Fruit fly (Drosophila melanogaster): ENCODE results near the gene Xport-A.

Gene Xport-A

dm6 chr3R:19915312-19915711, at the start of gene Xport-A, which contains the start of gene Xport-B:
Gene Xport-A, minus strand, starts transcription at chr3R:19915412.
Gene Xport-B, minus strand, starts transcription at chr3R:19915412.
- TF ChIP-seq CG12605 (GFP tag; IDR thresholded peaks at IDR 0.05), result no peak

- no peak for TF ChIP-seq fd96Ca (GFP tag; IDR thresholded peaks at IDR 0.05)
- no peak for TF ChIP-seq Pif1A (GFP tag; optimal IDR thresholded peaks at IDR 0.05)
- TF ChIP-seq Pif1B (GFP tag; optimal IDR thresholded peaks at IDR 0.05), result no peak
- TF ChIP-seq CG32121 (GFP tag; IDR thresholded peaks at IDR 0.05), result no peak
- no peak for TF ChIP-seq Ets98B (GFP tag; IDR thresholded peaks at IDR 0.05)
- no peak for TF ChIP-seq CG9948 (tag; optimal IDR thresholded peaks at IDR 0.05)
- no peak for TF ChIP-seq CG15710 (tag; optimal IDR thresholded peaks at IDR 0.05)
- no peak for TF ChIP-seq CG17806 (tag; optimal IDR thresholded peaks at IDR 0.05)
- no peak for TF ChIP-seq EcR (GFP tag; optimal IDR thresholded peaks at IDR 0.05)
Observed at dm6 chr3R:19948143-19948542, 32.9 kb upstream of the Xport-A start, which contains the start of gene CG4783. Gene CG4783, plus strand, starts transcription at chr3R:19948443.

DNA sequence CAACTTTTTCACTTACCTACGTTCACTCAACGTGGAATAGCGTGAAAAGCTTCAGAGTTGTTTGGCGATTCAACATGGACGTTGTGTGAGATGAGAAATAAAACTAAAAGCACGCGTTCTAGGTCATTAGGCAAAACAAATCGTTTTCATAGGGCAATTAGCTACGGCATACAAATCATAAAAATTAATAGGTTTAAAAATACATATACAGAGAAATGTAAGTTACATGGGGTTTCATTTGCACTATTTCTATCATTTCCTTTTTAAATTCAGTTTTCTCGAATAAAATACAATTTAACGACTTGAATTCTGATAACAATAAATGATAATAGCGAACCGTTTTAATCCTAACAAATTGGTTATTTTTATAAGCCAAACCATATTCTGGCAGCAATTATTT, 27.1 kb upstream of the Xport-A start, which contains the start of gene CG46042:
Gene CG46042, minus strand, starts transcription at position 101 of the 400 bp plus-strand sequence.
- TF ChIP-seq CG14655 (GFP tag; optimal IDR thresholded peaks at IDR 0.05) (no peak), EcR (GFP tag; optimal IDR thresholded peaks at IDR 0.05) (no peak), rn (GFP tag; IDR thresholded peaks at IDR 0.05) (no peak), CG9948 (tag; optimal IDR thresholded peaks at IDR 0.05) (no peak), Pif1B (GFP tag; optimal IDR thresholded peaks at IDR 0.05) (no peak), CG8301 (tag; optimal IDR thresholded peaks at IDR 0.05) (no peak), CG10348 (GFP tag; IDR thresholded peaks at IDR 0.05) (no peak), D1 (tag; optimal IDR thresholded peaks at IDR 0.05) (no peak), CG15710 (tag; optimal IDR thresholded peaks at IDR 0.05) (no peak), Pif1A (GFP tag; optimal IDR thresholded peaks at IDR 0.05) (no peak), CG32121 (GFP tag; IDR thresholded peaks at IDR 0.05) (no peak), fd96Ca (GFP tag; IDR thresholded peaks at IDR 0.05) (no peak), CG34367 (tag; optimal IDR thresholded peaks at IDR 0.05) (no peak), CG13204 (GFP tag; optimal IDR thresholded peaks at IDR 0.05) (no peak), Snoo (tag; optimal IDR thresholded peaks at IDR 0.05) (no peak)

DNA sequence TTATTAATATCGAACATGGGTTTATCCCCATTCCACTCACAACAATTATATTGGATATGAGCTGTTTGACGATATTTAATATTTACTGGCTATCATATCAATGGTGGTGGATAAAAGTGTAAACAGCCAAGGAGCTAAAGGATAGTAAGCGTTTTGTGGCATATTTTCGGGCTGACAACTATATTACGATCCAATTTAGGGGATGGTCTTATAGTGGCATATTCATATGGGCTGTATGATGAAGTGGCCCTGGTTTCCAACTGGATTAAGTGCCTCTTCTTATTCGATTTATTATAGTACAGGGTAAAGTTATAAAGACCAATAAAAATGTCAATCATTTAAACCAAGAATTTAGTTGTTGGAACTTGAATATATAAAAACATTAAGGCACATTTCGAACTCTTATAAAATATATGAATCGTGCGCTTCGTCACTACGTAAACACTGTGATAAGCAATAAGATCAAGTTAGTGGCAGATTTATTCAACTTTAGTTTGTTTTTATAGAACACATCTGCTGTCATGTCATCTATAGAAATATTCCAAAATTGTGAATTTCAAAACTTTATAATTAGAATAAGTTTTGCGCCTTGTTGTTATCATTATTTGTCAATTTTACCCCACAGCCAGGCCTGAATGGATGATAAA, 23.9 kb upstream of the Xport-A start:
- TF ChIP-seq Snoo (tag; optimal IDR thresholded peaks at IDR 0.05), result no peak
- TF ChIP-seq CG9948 (tag; optimal IDR thresholded peaks at IDR 0.05), result no peak
- TF ChIP-seq CG8301 (tag; optimal IDR thresholded peaks at IDR 0.05), result no peak
- TF ChIP-seq CG34367 (tag; optimal IDR thresholded peaks at IDR 0.05), result no peak
- no peak for TF ChIP-seq CG32121 (GFP tag; IDR thresholded peaks at IDR 0.05)
- TF ChIP-seq CG13204 (GFP tag; optimal IDR thresholded peaks at IDR 0.05), result no peak
- TF ChIP-seq fd96Ca (GFP tag; IDR thresholded peaks at IDR 0.05), result no peak
- TF ChIP-seq gl (tag; optimal IDR thresholded peaks at IDR 0.05), result no peak
- TF ChIP-seq CG14655 (GFP tag; optimal IDR thresholded peaks at IDR 0.05), result no peak
- TF ChIP-seq Pif1A (GFP tag; optimal IDR thresholded peaks at IDR 0.05), result no peak

- no peak for TF ChIP-seq CG8301 (tag; optimal IDR thresholded peaks at IDR 0.05)
- TF ChIP-seq CG13204 (GFP tag; optimal IDR thresholded peaks at IDR 0.05), result no peak
- TF ChIP-seq CG9948 (tag; optimal IDR thresholded peaks at IDR 0.05), result no peak
- TF ChIP-seq CG17806 (tag; optimal IDR thresholded peaks at IDR 0.05), result no peak
- no peak for TF ChIP-seq CG12605 (GFP tag; IDR thresholded peaks at IDR 0.05)
- TF ChIP-seq CG32121 (GFP tag; IDR thresholded peaks at IDR 0.05), result no peak
- no peak for TF ChIP-seq Pif1B (GFP tag; optimal IDR thresholded peaks at IDR 0.05)
- TF ChIP-seq fd96Ca (GFP tag; IDR thresholded peaks at IDR 0.05), result no peak
- TF ChIP-seq CG14655 (GFP tag; optimal IDR thresholded peaks at IDR 0.05), result no peak
- no peak for TF ChIP-seq CG34367 (tag; optimal IDR thresholded peaks at IDR 0.05)
- TF ChIP-seq CG8159 (tag; optimal IDR thresholded peaks at IDR 0.05), result no peak
- TF ChIP-seq Ets98B (GFP tag; IDR thresholded peaks at IDR 0.05), result no peak
- TF ChIP-seq gl (tag; optimal IDR thresholded peaks at IDR 0.05), result no peak
- TF ChIP-seq rn (GFP tag; IDR thresholded peaks at IDR 0.05), result no peak
- TF ChIP-seq D1 (tag; optimal IDR thresholded peaks at IDR 0.05), result no peak
- TF ChIP-seq EcR (GFP tag; optimal IDR thresholded peaks at IDR 0.05), result no peak
- no peak for TF ChIP-seq Pif1A (GFP tag; optimal IDR thresholded peaks at IDR 0.05)
- no peak for TF ChIP-seq Snoo (tag; optimal IDR thresholded peaks at IDR 0.05)
Observed at dm6 chr3R:19935777-19936125, 20.5 kb upstream of the Xport-A start.

- TF ChIP-seq D1 (tag; optimal IDR thresholded peaks at IDR 0.05) (no peak), CG32121 (GFP tag; IDR thresholded peaks at IDR 0.05) (no peak)
Observed at dm6 chr3R:19934840-19935776, 19.9 kb upstream of the Xport-A start, which contains the start of gene mira. Gene mira, minus strand, starts transcription at chr3R:19935120.

- no peak for TF ChIP-seq CG17806 (tag; optimal IDR thresholded peaks at IDR 0.05)
- no peak for TF ChIP-seq CG13204 (GFP tag; optimal IDR thresholded peaks at IDR 0.05)
- TF ChIP-seq gl (tag; optimal IDR thresholded peaks at IDR 0.05), result no peak
- no peak for TF ChIP-seq EcR (GFP tag; optimal IDR thresholded peaks at IDR 0.05)
- no peak for TF ChIP-seq CG8159 (tag; optimal IDR thresholded peaks at IDR 0.05)
- TF ChIP-seq CG14655 (GFP tag; optimal IDR thresholded peaks at IDR 0.05), result no peak
- no peak for TF ChIP-seq CG9948 (tag; optimal IDR thresholded peaks at IDR 0.05)
- no peak for TF ChIP-seq fd96Ca (GFP tag; IDR thresholded peaks at IDR 0.05)
- TF ChIP-seq CG34367 (tag; optimal IDR thresholded peaks at IDR 0.05), result no peak
Observed at dm6 chr3R:19932169-19932568, 17.0 kb upstream of the Xport-A start.

Measured in whole organism, pupa.